Worm (Caenorhabditis elegans) whole organism, early embryonic: Measurements from ENCODE around the gene icap-1.

Experiments used
- aly-1 ChIP-seq: sonication (generic microtip); optimal IDR thresholded peaks from 2 replicates; lab custom pipeline; 2016; ENCODE audit warnings: missing genetic modification characterization, missing compliant biosample characterization
- ama-1 ChIP-seq: fragments of 150-350 bp; optimal IDR thresholded peaks from 2 replicates; lab custom pipeline; 2014
- ceh-13 ChIP-seq: fragments of 200-800 bp; sonication (Bioruptor generic); optimal IDR thresholded peaks from 2 replicates; lab custom pipeline; 2018; ENCODE audit warnings: mild to moderate bottlenecking, missing genetic modification characterization, missing compliant biosample characterization
- ceh-36 ChIP-seq: sonication (generic microtip); optimal IDR thresholded peaks from 2 replicates; lab custom pipeline; 2016; ENCODE audit warnings: missing genetic modification characterization, inconsistent platforms, missing compliant biosample characterization
- ets-7 ChIP-seq: sonication (generic microtip); optimal IDR thresholded peaks from 2 replicates; lab custom pipeline; 2016; ENCODE audit warnings: missing genotype, missing genetic modification characterization, missing compliant biosample characterization
- flt-1 ChIP-seq: fragments of 200-800 bp; sonication (Bioruptor generic); IDR thresholded peaks from 2 replicates; pipeline ENCODE4 v1.3.6; 2022; ENCODE audit warnings: missing genetic modification characterization, missing compliant biosample characterization
- hmg-4 ChIP-seq: fragments of 200-800 bp; sonication (Bioruptor generic); optimal IDR thresholded peaks from 2 replicates; lab custom pipeline; 2018; ENCODE audit warnings: mild to moderate bottlenecking, missing genetic modification characterization, missing compliant biosample characterization
- hnd-1 ChIP-seq: sonication (generic microtip); optimal IDR thresholded peaks from 2 replicates; lab custom pipeline; 2016; ENCODE audit warnings: missing genetic modification characterization, missing compliant biosample characterization
- pes-1 ChIP-seq: fragments of 200-800 bp; sonication (Bioruptor generic); IDR thresholded peaks from 2 replicates; pipeline ENCODE4 v1.3.6; 2022; ENCODE audit warnings: missing genetic modification reagents, missing genetic modification characterization, missing compliant biosample characterization
- sea-1 ChIP-seq: fragments of 200-800 bp; sonication (Bioruptor generic); conservative IDR thresholded peaks from 2 replicates; pipeline ENCODE4 v1.3.6; 2022; ENCODE audit warnings: missing genetic modification characterization, missing compliant biosample characterization
- tra-4 ChIP-seq: sonication (generic microtip); optimal IDR thresholded peaks from 2 replicates; lab custom pipeline; 2017; ENCODE audit warnings: missing genetic modification characterization, missing compliant biosample characterization

- TF ChIP-seq hmg-4 (GFP tag; lab: Kevin White, UChicago) = no peak
- TF ChIP-seq ama-1 = no peak
- TF ChIP-seq tra-4 (tag; lab: Kevin White, UChicago) = no peak
- no peak for TF ChIP-seq flt-1 (GFP tag; lab: Robert Waterston, UW)
- TF ChIP-seq pes-1 (GFP tag; lab: Robert Waterston, UW) = no peak
- TF ChIP-seq ets-7 (tag; lab: Kevin White, UChicago) = no peak
- TF ChIP-seq ceh-36 (tag; lab: Kevin White, UChicago) = no peak
- TF ChIP-seq aly-1 (tag; lab: Kevin White, UChicago) = no peak
- no peak for TF ChIP-seq hnd-1 (tag; lab: Kevin White, UChicago)
- TF ChIP-seq sea-1 = no peak
- TF ChIP-seq ceh-13 = no peak
Measured at ce11 chrIV:13742244-13742643, 44.5 kb downstream of the icap-1 start, which contains the start of gene C47A4.3.
